Worm (Caenorhabditis elegans) whole organism, L4 larva: ENCODE measurements around the gene C16C4.18.

Source experiments
- F37D6.2 ChIP-seq: sonication (generic microtip); optimal IDR thresholded peaks from 2 replicates; lab custom pipeline; 2016; ENCODE audit warnings: mild to moderate bottlenecking, missing genetic modification characterization, missing compliant biosample characterization
- R02D3.7 ChIP-seq: fragments of 150-350 bp; sonication (generic microtip); optimal IDR thresholded peaks from 3 replicates; lab custom pipeline; 2014; ENCODE audit warnings: missing biosample characterization, missing genetic modification characterization
- Y48G9A.11 ChIP-seq: fragments of 200-800 bp; sonication (Bioruptor generic); IDR thresholded peaks from 2 replicates; pipeline ENCODE4 v1.3.6; 2022; ENCODE audit warnings: missing genetic modification reagents, missing genetic modification characterization, missing compliant biosample characterization
- ZK337.2 ChIP-seq: fragments of 200-800 bp; sonication (Bioruptor generic); IDR thresholded peaks from 2 replicates; pipeline ENCODE4 v1.3.6; 2022; ENCODE audit warnings: missing genetic modification reagents, missing genetic modification characterization, missing compliant biosample characterization
- ama-1 ChIP-seq: fragments of 150-350 bp; optimal IDR thresholded peaks from 2 replicates; lab custom pipeline; 2014; ENCODE audit warnings: inconsistent platforms, mixed read lengths
- ceh-32 ChIP-seq: sonication (generic microtip); optimal IDR thresholded peaks from 2 replicates; lab custom pipeline; 2016; ENCODE audit warnings: mild to moderate bottlenecking, missing genetic modification characterization, missing compliant biosample characterization; ENCODE audit not compliant: poor library complexity
- ceh-44 ChIP-seq: fragments of 200-800 bp; sonication (Bioruptor generic); IDR thresholded peaks from 2 replicates; pipeline ENCODE4 v1.3.6; 2022; ENCODE audit warnings: missing genetic modification reagents, missing genetic modification characterization, missing compliant biosample characterization
- ceh-62 ChIP-seq: sonication (generic microtip); optimal IDR thresholded peaks from 2 replicates; lab custom pipeline; 2017; ENCODE audit warnings: missing biosample characterization, missing genetic modification characterization
- ceh-82 ChIP-seq: sonication (generic microtip); optimal IDR thresholded peaks from 2 replicates; lab custom pipeline; 2017; ENCODE audit warnings: missing biosample characterization, missing genetic modification characterization
- ces-1 ChIP-seq: fragments of 150-350 bp; sonication (generic microtip); optimal IDR thresholded peaks from 4 replicates; lab custom pipeline; 2014; ENCODE audit warnings: missing biosample characterization, missing genetic modification reagents, missing genetic modification characterization
- cey-2 ChIP-seq: sonication (generic microtip); optimal IDR thresholded peaks from 3 replicates; lab custom pipeline; 2017; ENCODE audit warnings: missing genetic modification characterization, mild to moderate bottlenecking, missing compliant biosample characterization, antibody characterized with exemption, borderline replicate concordance; ENCODE audit not compliant: insufficient read depth
- ctbp-1 ChIP-seq: fragments of 200-800 bp; sonication (Bioruptor generic); IDR thresholded peaks from 2 replicates; pipeline ENCODE4 v1.3.6; 2022; ENCODE audit warnings: missing genetic modification reagents, missing genetic modification characterization, missing compliant biosample characterization
- daf-12 ChIP-seq: fragments of 150-350 bp; optimal IDR thresholded peaks from 2 replicates; lab custom pipeline; 2014; ENCODE audit warnings: missing biosample characterization, missing genetic modification reagents, missing genetic modification characterization
- daf-16 ChIP-seq, 3 experiments: sonication (generic microtip); optimal IDR thresholded peaks; 2 replicates each; lab custom pipeline; 2016 to 2017; ENCODE audit warnings: missing genetic modification characterization in 3 of 3, missing genetic modification reagents in 3 of 3, mild to moderate bottlenecking in 2 of 3, missing compliant biosample characterization in 2 of 3, missing biosample characterization in 1 of 3, moderate library complexity in 1 of 3
- daf-19 ChIP-seq: fragments of 200-800 bp; sonication (Bioruptor generic); conservative IDR thresholded peaks from 2 replicates; pipeline ENCODE4 v1.3.6; 2022; ENCODE audit warnings: missing genetic modification characterization, missing compliant biosample characterization
- daf-8 ChIP-seq: fragments of 200-800 bp; sonication (Bioruptor generic); IDR thresholded peaks from 2 replicates; pipeline ENCODE4 v1.3.6; 2022; ENCODE audit warnings: missing genetic modification characterization, missing compliant biosample characterization
- dmd-6 ChIP-seq: fragments of 200-800 bp; sonication (Bioruptor generic); IDR thresholded peaks from 2 replicates; pipeline ENCODE4 v1.3.6; 2022; ENCODE audit warnings: missing genetic modification reagents, missing genetic modification characterization, missing compliant biosample characterization
- dpl-1 ChIP-seq: fragments of 150-350 bp; optimal IDR thresholded peaks from 2 replicates; lab custom pipeline; 2014; ENCODE audit warnings: missing biosample characterization, missing genetic modification reagents, missing genetic modification characterization
- egl-27 ChIP-seq: sonication (generic microtip); optimal IDR thresholded peaks from 3 replicates; lab custom pipeline; 2017; ENCODE audit warnings: missing biosample characterization, missing genetic modification reagents, missing genetic modification characterization
- gei-8 ChIP-seq: fragments of 200-800 bp; sonication (Bioruptor generic); optimal IDR thresholded peaks from 2 replicates; lab custom pipeline; 2018; ENCODE audit warnings: mild to moderate bottlenecking, missing genetic modification characterization, missing compliant biosample characterization
- hif-1 ChIP-seq, 2 experiments: sonication (generic microtip); optimal IDR thresholded peaks; 2 replicates each; lab custom pipeline; 2016 to 2017; ENCODE audit warnings: missing compliant biosample characterization in 2 of 2, missing genetic modification characterization in 2 of 2, missing genetic modification reagents in 2 of 2, missing genotype in 2 of 2, mild to moderate bottlenecking in 1 of 2
- hlh-11 ChIP-seq: fragments of 200-800 bp; sonication (Bioruptor generic); optimal IDR thresholded peaks from 2 replicates; lab custom pipeline; 2018; ENCODE audit warnings: mild to moderate bottlenecking, missing genetic modification characterization, missing compliant biosample characterization
- lin-1 ChIP-seq: fragments of 200-800 bp; sonication (Bioruptor generic); IDR thresholded peaks from 2 replicates; pipeline ENCODE4 v1.3.6; 2022; ENCODE audit warnings: missing genetic modification reagents, missing genetic modification characterization, missing compliant biosample characterization
- lin-29 ChIP-seq: fragments of 200-800 bp; sonication (Bioruptor generic); IDR thresholded peaks from 2 replicates; pipeline ENCODE4 v1.3.6; 2022; ENCODE audit warnings: missing genetic modification reagents, missing genetic modification characterization, missing compliant biosample characterization
- mdl-1 ChIP-seq, 2 experiments: fragments of 150-350 bp in 1 of 2; sonication (generic microtip) in 1 of 2; optimal IDR thresholded peaks; 2 replicates each; lab custom pipeline; 2014 to 2017; ENCODE audit warnings: missing biosample characterization in 2 of 2, missing genetic modification characterization in 2 of 2
- mep-1 ChIP-seq: fragments of 150-350 bp; sonication (generic microtip); optimal IDR thresholded peaks from 3 replicates; lab custom pipeline; 2014; ENCODE audit warnings: missing biosample characterization, missing genetic modification characterization
- mxl-3 ChIP-seq: fragments of 200-800 bp; sonication (Bioruptor generic); optimal IDR thresholded peaks from 2 replicates; lab custom pipeline; 2018; ENCODE audit warnings: mild to moderate bottlenecking, missing genetic modification characterization, missing compliant biosample characterization
- nhr-102 ChIP-seq: sonication (generic microtip); optimal IDR thresholded peaks from 2 replicates; lab custom pipeline; 2016; ENCODE audit warnings: mild to moderate bottlenecking, missing genetic modification characterization, moderate library complexity, missing compliant biosample characterization
- nhr-11 ChIP-seq: fragments of 150-350 bp; optimal IDR thresholded peaks from 2 replicates; lab custom pipeline; 2014; ENCODE audit warnings: missing biosample characterization, missing genetic modification characterization
- nhr-237 ChIP-seq: sonication (generic microtip); optimal IDR thresholded peaks from 2 replicates; lab custom pipeline; 2017; ENCODE audit warnings: missing biosample characterization, missing genetic modification characterization
- nhr-28 ChIP-seq: fragments of 150-350 bp; optimal IDR thresholded peaks from 2 replicates; lab custom pipeline; 2014; ENCODE audit warnings: missing biosample characterization, missing genetic modification characterization
- nhr-41 ChIP-seq: fragments of 200-800 bp; sonication (Bioruptor generic); IDR thresholded peaks from 2 replicates; pipeline ENCODE4 v1.3.6; 2022; ENCODE audit warnings: missing genetic modification reagents, missing genetic modification characterization, missing compliant biosample characterization
- nhr-42 ChIP-seq: fragments of 200-800 bp; sonication (Bioruptor generic); IDR thresholded peaks from 2 replicates; pipeline ENCODE4 v1.3.6; 2022; ENCODE audit warnings: missing genetic modification characterization, missing compliant biosample characterization
- nhr-76 ChIP-seq: fragments of 150-350 bp; optimal IDR thresholded peaks from 2 replicates; lab custom pipeline; 2014; ENCODE audit warnings: missing biosample characterization, missing genetic modification characterization
- php-3 ChIP-seq: fragments of 200-800 bp; sonication (Bioruptor generic); IDR thresholded peaks from 2 replicates; pipeline ENCODE4 v1.3.6; 2022; ENCODE audit warnings: missing genetic modification reagents, missing genetic modification characterization, missing compliant biosample characterization
- pqm-1 ChIP-seq: sonication (generic microtip); optimal IDR thresholded peaks from 2 replicates; lab custom pipeline; 2017; ENCODE audit warnings: missing biosample characterization, missing genetic modification characterization
- skn-1 ChIP-seq: fragments of 150-350 bp; optimal IDR thresholded peaks from 2 replicates; lab custom pipeline; 2014; ENCODE audit warnings: missing biosample characterization, missing genetic modification characterization
- snpc-1.2 ChIP-seq: fragments of 200-800 bp; sonication (Bioruptor generic); IDR thresholded peaks from 2 replicates; pipeline ENCODE4 v1.3.6; 2022; ENCODE audit warnings: missing genetic modification reagents, missing genetic modification characterization, missing compliant biosample characterization
- spr-3 ChIP-seq: fragments of 200-800 bp; sonication (Bioruptor generic); optimal IDR thresholded peaks from 2 replicates; lab custom pipeline; 2018; ENCODE audit warnings: mild to moderate bottlenecking, missing genetic modification characterization, missing compliant biosample characterization
- unc-130 ChIP-seq: sonication (generic microtip); optimal IDR thresholded peaks from 2 replicates; lab custom pipeline; 2016; ENCODE audit warnings: missing genetic modification reagents, missing genetic modification characterization, missing compliant biosample characterization
- unc-39 ChIP-seq: sonication (generic microtip); optimal IDR thresholded peaks from 2 replicates; lab custom pipeline; 2017; ENCODE audit warnings: missing biosample characterization, missing genetic modification characterization
- unc-62 ChIP-seq, 3 experiments: fragments of 150-350 bp in 1 of 3; sonication (generic microtip); optimal IDR thresholded peaks in 2 of 3; peaks in 1 of 3; 1 replicate in 1 of 3; 2 replicates in 2 of 3; lab custom pipeline; 2014 to 2017; ENCODE audit warnings: missing biosample characterization in 3 of 3, missing genetic modification characterization in 3 of 3, missing genetic modification reagents in 3 of 3, missing genotype in 1 of 3
- zfp-3 ChIP-seq: fragments of 200-800 bp; sonication (Bioruptor generic); conservative IDR thresholded peaks from 2 replicates; pipeline ENCODE4 v1.3.6; 2022; ENCODE audit warnings: missing genetic modification reagents, missing genetic modification characterization, missing compliant biosample characterization
- zip-11 ChIP-seq: fragments of 200-800 bp; sonication (Bioruptor generic); IDR thresholded peaks from 2 replicates; pipeline ENCODE4 v1.3.6; 2022; ENCODE audit warnings: missing genetic modification characterization, missing compliant biosample characterization
- zip-2 ChIP-seq: fragments of 150-350 bp; optimal IDR thresholded peaks from 2 replicates; lab custom pipeline; 2014; ENCODE audit warnings: missing biosample characterization, missing genetic modification characterization
- ztf-7 ChIP-seq: fragments of 150-350 bp; optimal IDR thresholded peaks from 2 replicates; lab custom pipeline; 2014; ENCODE audit warnings: missing biosample characterization, missing genetic modification characterization

C16C4.18 gene

ce11 chrII:1893912-1894311 is 32.8 kb upstream of the C16C4.18 start, which contains the start of gene C16C4.1:
C16C4.1 (plus strand) TSS chrII:1894212.
- TF ChIP-seq F37D6.2 (tag; lab: Kevin White, UChicago) (no peak), zfp-3 (GFP tag; lab: Robert Waterston, UW) (no peak), nhr-41 (no peak), mdl-1 (tag; optimal IDR thresholded peaks at IDR 0.05; lab: Kevin White, UChicago) (no peak), spr-3 (GFP tag; lab: Kevin White, UChicago) (no peak), nhr-42 (GFP tag; lab: Robert Waterston, UW) (no peak), hlh-11 (tag; lab: Kevin White, UChicago) (no peak), ceh-44 (no peak), skn-1 (no peak), daf-16 (GFP tag; optimal IDR thresholded peaks at IDR 0.05; lab: Kevin White, UChicago) (no peak), daf-16 (tag; optimal IDR thresholded peaks at IDR 0.05; lab: Kevin White, UChicago) (no peak), zip-11 (GFP tag; lab: Robert Waterston, UW) (no peak)
- TF ChIP-seq, all 104 proteins: peak for 0

ce11 chrII:1890682-1891081 is 29.5 kb upstream of the C16C4.18 start, which contains the start of gene math-9:
math-9 (minus strand) TSS chrII:1890782.
- no peak for TF ChIP-seq unc-62 (GFP tag; optimal IDR thresholded peaks at IDR 0.05 in 1 of 2; lab: Kevin White, UChicago)
- TF ChIP-seq unc-62 (tag; optimal IDR thresholded peaks at IDR 0.05; lab: Kevin White, UChicago), result no peak
- no peak for TF ChIP-seq pqm-1 (tag; lab: Kevin White, UChicago)
- no peak for TF ChIP-seq unc-130
- TF ChIP-seq nhr-102 (tag; lab: Kevin White, UChicago), result no peak
- TF ChIP-seq cey-2 (tag; lab: Kevin White, UChicago), result no peak
- no peak for TF ChIP-seq php-3
- no peak for TF ChIP-seq ama-1
- TF ChIP-seq gei-8 (GFP tag; lab: Kevin White, UChicago), result no peak
- no peak for TF ChIP-seq mxl-3 (GFP tag; lab: Kevin White, UChicago)
- no peak for TF ChIP-seq daf-16 (GFP tag; optimal IDR thresholded peaks at IDR 0.05; lab: Kevin White, UChicago)
- TF ChIP-seq daf-16 (tag; optimal IDR thresholded peaks at IDR 0.05; lab: Kevin White, UChicago), result no peak
- TF ChIP-seq snpc-1.2 (GFP tag; lab: Robert Waterston, UW), result no peak
- no peak for TF ChIP-seq R02D3.7 (tag; lab: Kevin White, UChicago)

ce11 chrII:1889071-1889470 is 27.9 kb upstream of the C16C4.18 start, which contains the start of gene math-8:
math-8 (minus strand) TSS chrII:1889171.
- no peak for TF ChIP-seq ZK337.2 (GFP tag; lab: Robert Waterston, UW)
- no peak for TF ChIP-seq lin-29 (GFP tag; lab: Robert Waterston, UW)
- no peak for TF ChIP-seq gei-8 (GFP tag; lab: Kevin White, UChicago)
- TF ChIP-seq unc-62 (GFP tag; optimal IDR thresholded peaks at IDR 0.05 in 1 of 2; lab: Kevin White, UChicago), result no peak
- TF ChIP-seq unc-62 (tag; optimal IDR thresholded peaks at IDR 0.05; lab: Kevin White, UChicago), result no peak
- no peak for TF ChIP-seq ces-1
- TF ChIP-seq hif-1 (tag; optimal IDR thresholded peaks at IDR 0.05; lab: Kevin White, UChicago), result no peak
- no peak for TF ChIP-seq nhr-11 (tag; lab: Kevin White, UChicago)
- no peak for TF ChIP-seq daf-12 (tag; lab: Kevin White, UChicago)
- no peak for TF ChIP-seq R02D3.7 (tag; lab: Kevin White, UChicago)
- TF ChIP-seq unc-39 (tag; lab: Kevin White, UChicago), result no peak
- no peak for TF ChIP-seq daf-16 (GFP tag; optimal IDR thresholded peaks at IDR 0.05; lab: Kevin White, UChicago)
- no peak for TF ChIP-seq daf-16 (tag; optimal IDR thresholded peaks at IDR 0.05; lab: Kevin White, UChicago)
- TF ChIP-seq ceh-32, result no peak
- no peak for TF ChIP-seq Y48G9A.11
- no peak for TF ChIP-seq daf-8 (GFP tag; lab: Robert Waterston, UW)
- TF ChIP-seq nhr-76, result no peak
- TF ChIP-seq ceh-82, result no peak

DNA sequence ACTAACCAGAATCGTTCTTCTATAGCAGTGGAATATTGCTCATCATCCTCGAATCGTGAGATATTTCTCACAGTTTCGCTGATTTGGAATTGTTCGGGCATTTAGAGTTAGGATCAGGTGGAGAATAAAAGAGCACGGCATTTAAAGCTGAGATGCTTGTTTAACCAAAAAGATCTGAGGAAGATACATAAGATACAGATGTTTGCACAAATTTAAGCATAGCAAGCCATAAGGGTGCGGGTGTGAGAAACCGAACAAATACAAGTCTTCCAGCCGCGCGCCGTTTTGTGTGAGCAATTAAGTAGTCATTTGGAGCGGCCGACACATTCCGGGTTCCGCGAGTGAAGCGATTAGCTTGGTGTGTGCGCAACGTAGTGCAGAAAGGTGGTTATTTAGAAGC is 25.2 kb upstream of the C16C4.18 start, which contains the start of gene math-7:
TSS of gene math-7 (minus strand) at position 101 of the 400 bp plus-strand sequence.
- TF ChIP-seq ztf-7 (tag; lab: Kevin White, UChicago) (no peak), ceh-62 (tag; lab: Kevin White, UChicago) (no peak), mep-1 (tag; lab: Kevin White, UChicago) (no peak), egl-27 (tag; lab: Kevin White, UChicago) (no peak), dpl-1 (GFP tag; lab: Kevin White, UChicago) (no peak), mxl-3 (GFP tag; lab: Kevin White, UChicago) (no peak), dmd-6 (no peak), ctbp-1 (GFP tag; lab: Robert Waterston, UW) (no peak), zip-11 (GFP tag; lab: Robert Waterston, UW) (no peak), nhr-237 (no peak), lin-1 (no peak), daf-8 (GFP tag; lab: Robert Waterston, UW) (no peak), nhr-28 (no peak), zip-2 (tag; lab: Kevin White, UChicago) (no peak), daf-19 (GFP tag; lab: Robert Waterston, UW) (no peak)
- TF ChIP-seq, all 104 proteins: peak for 0
